Worm (Caenorhabditis elegans) whole organism, L2 larva: ENCODE data around the gene C07G3.8.
A peak's percentile ranks its signal among the peaks of the same experiment; 100 is the strongest.

Experiments
- C34F6.9 ChIP-seq: fragments of 150-350 bp; optimal IDR thresholded peaks from 2 replicates; lab custom pipeline; 2014; ENCODE audit warnings: missing biosample characterization, missing genetic modification characterization
- F13H6.1 ChIP-seq: sonication (generic microtip); optimal IDR thresholded peaks from 2 replicates; lab custom pipeline; 2016; ENCODE audit warnings: missing genetic modification characterization, missing compliant biosample characterization
- R02D3.7 ChIP-seq: fragments of 150-350 bp; optimal IDR thresholded peaks from 2 replicates; lab custom pipeline; 2014; ENCODE audit warnings: missing biosample characterization, missing genetic modification characterization
- Y55F3AM.14 ChIP-seq: fragments of 200-800 bp; sonication (Bioruptor generic); optimal IDR thresholded peaks from 2 replicates; lab custom pipeline; 2018; ENCODE audit warnings: mild to moderate bottlenecking, missing genetic modification characterization, missing compliant biosample characterization
- ZK546.5 ChIP-seq: sonication (generic microtip); optimal IDR thresholded peaks from 2 replicates; lab custom pipeline; 2017; ENCODE audit warnings: missing biosample characterization, missing genetic modification characterization
- alr-1 ChIP-seq: fragments of 150-350 bp; optimal IDR thresholded peaks from 2 replicates; lab custom pipeline; 2014; ENCODE audit warnings: missing biosample characterization, missing genetic modification characterization
- aly-2 ChIP-seq: fragments of 150-350 bp; optimal IDR thresholded peaks from 2 replicates; lab custom pipeline; 2014; ENCODE audit warnings: missing biosample characterization, missing genetic modification characterization
- blmp-1 ChIP-seq: sonication (generic microtip); optimal IDR thresholded peaks from 2 replicates; lab custom pipeline; 2017; ENCODE audit warnings: missing genetic modification characterization, mild to moderate bottlenecking, missing compliant biosample characterization, antibody characterized with exemption, moderate library complexity; ENCODE audit not compliant: insufficient read depth
- ceh-16 ChIP-seq: fragments of 150-350 bp; optimal IDR thresholded peaks from 2 replicates; lab custom pipeline; 2014; ENCODE audit warnings: missing biosample characterization, missing genetic modification characterization
- crh-2 ChIP-seq: sonication (generic microtip); optimal IDR thresholded peaks from 2 replicates; lab custom pipeline; 2017; ENCODE audit warnings: missing biosample characterization, missing genetic modification characterization
- egl-27 ChIP-seq: sonication (generic microtip); optimal IDR thresholded peaks from 3 replicates; lab custom pipeline; 2017; ENCODE audit warnings: missing biosample characterization, missing genetic modification reagents, missing genetic modification characterization
- fos-1 ChIP-seq: fragments of 150-350 bp; optimal IDR thresholded peaks from 2 replicates; lab custom pipeline; 2014; ENCODE audit warnings: missing biosample characterization, missing genetic modification characterization
- gmeb-1 ChIP-seq: fragments of 150-350 bp; optimal IDR thresholded peaks from 2 replicates; lab custom pipeline; 2014; ENCODE audit warnings: missing biosample characterization, missing genetic modification characterization
- lin-39 ChIP-seq: fragments of 150-350 bp; optimal IDR thresholded peaks from 2 replicates; lab custom pipeline; 2014; ENCODE audit warnings: missing biosample characterization, missing genetic modification reagents, missing genetic modification characterization
- mbf-1 ChIP-seq: sonication (generic microtip); optimal IDR thresholded peaks from 2 replicates; lab custom pipeline; 2017; ENCODE audit warnings: missing biosample characterization, missing genetic modification characterization
- mdl-1 ChIP-seq, 2 experiments: fragments of 150-350 bp in 1 of 2; sonication (generic microtip) in 1 of 2; optimal IDR thresholded peaks; 2 replicates each; lab custom pipeline; 2017; ENCODE audit warnings: missing biosample characterization in 2 of 2, missing genetic modification characterization in 2 of 2
- nhr-10 ChIP-seq: sonication (generic microtip); optimal IDR thresholded peaks from 2 replicates; lab custom pipeline; 2017; ENCODE audit warnings: missing biosample characterization, missing genetic modification characterization
- nhr-11 ChIP-seq: fragments of 150-350 bp; optimal IDR thresholded peaks from 2 replicates; lab custom pipeline; 2014; ENCODE audit warnings: missing biosample characterization, missing genetic modification characterization
- nhr-129 ChIP-seq: fragments of 150-350 bp; optimal IDR thresholded peaks from 2 replicates; lab custom pipeline; 2014; ENCODE audit warnings: missing biosample characterization, missing genetic modification characterization
- nhr-21 ChIP-seq: fragments of 150-350 bp; optimal IDR thresholded peaks from 2 replicates; lab custom pipeline; 2014; ENCODE audit warnings: missing biosample characterization, missing genetic modification characterization
- nhr-23 ChIP-seq: fragments of 150-350 bp; optimal IDR thresholded peaks from 2 replicates; lab custom pipeline; 2014; ENCODE audit warnings: missing biosample characterization, missing genetic modification reagents, missing genetic modification characterization
- nhr-6 ChIP-seq: fragments of 150-350 bp; optimal IDR thresholded peaks from 2 replicates; lab custom pipeline; 2014; ENCODE audit warnings: missing biosample characterization, missing genetic modification characterization
- nhr-77 ChIP-seq: fragments of 150-350 bp; optimal IDR thresholded peaks from 2 replicates; lab custom pipeline; 2014; ENCODE audit warnings: missing biosample characterization, missing genetic modification characterization
- peb-1 ChIP-seq: fragments of 150-350 bp; optimal IDR thresholded peaks from 2 replicates; lab custom pipeline; 2014; ENCODE audit warnings: missing biosample characterization, missing genetic modification characterization
- sem-4 ChIP-seq: fragments of 150-350 bp; optimal IDR thresholded peaks from 2 replicates; lab custom pipeline; 2014; ENCODE audit warnings: missing biosample characterization, missing genetic modification reagents, missing genetic modification characterization
- skn-1 ChIP-seq: sonication (generic microtip); optimal IDR thresholded peaks from 2 replicates; lab custom pipeline; 2017; ENCODE audit warnings: missing biosample characterization, missing genetic modification characterization
- sma-3 ChIP-seq: sonication (generic microtip); optimal IDR thresholded peaks from 2 replicates; lab custom pipeline; 2016; ENCODE audit warnings: missing genetic modification reagents, missing genetic modification characterization, missing compliant biosample characterization
- sma-9 ChIP-seq, 2 experiments: fragments of 150-350 bp in 1 of 2; sonication (generic microtip) in 1 of 2; optimal IDR thresholded peaks; 2 replicates each; lab custom pipeline; 2014 to 2016; ENCODE audit warnings: missing genetic modification characterization in 2 of 2, mild to moderate bottlenecking in 1 of 2, missing biosample characterization in 1 of 2, missing compliant biosample characterization in 1 of 2, missing genetic modification reagents in 1 of 2, moderate library complexity in 1 of 2
- snpc-4 ChIP-seq: fragments of 150-350 bp; optimal IDR thresholded peaks from 2 replicates; lab custom pipeline; 2014; ENCODE audit warnings: missing biosample characterization, missing genetic modification characterization
- unc-39 ChIP-seq: fragments of 150-350 bp; optimal IDR thresholded peaks from 2 replicates; lab custom pipeline; 2014; ENCODE audit warnings: missing biosample characterization, missing genetic modification characterization
- unc-62 ChIP-seq: fragments of 150-350 bp; optimal IDR thresholded peaks from 2 replicates; lab custom pipeline; 2014; ENCODE audit warnings: missing biosample characterization, missing genetic modification reagents, missing genetic modification characterization
- zag-1 ChIP-seq: fragments of 150-350 bp; optimal IDR thresholded peaks from 2 replicates; lab custom pipeline; 2014; ENCODE audit warnings: missing biosample characterization, missing genetic modification characterization
- ztf-1 ChIP-seq: fragments of 200-800 bp; sonication (Bioruptor generic); conservative IDR thresholded peaks from 2 replicates; pipeline ENCODE4 v1.3.6; 2022; ENCODE audit warnings: missing genetic modification characterization, missing compliant biosample characterization

C07G3.8 gene

DNA sequence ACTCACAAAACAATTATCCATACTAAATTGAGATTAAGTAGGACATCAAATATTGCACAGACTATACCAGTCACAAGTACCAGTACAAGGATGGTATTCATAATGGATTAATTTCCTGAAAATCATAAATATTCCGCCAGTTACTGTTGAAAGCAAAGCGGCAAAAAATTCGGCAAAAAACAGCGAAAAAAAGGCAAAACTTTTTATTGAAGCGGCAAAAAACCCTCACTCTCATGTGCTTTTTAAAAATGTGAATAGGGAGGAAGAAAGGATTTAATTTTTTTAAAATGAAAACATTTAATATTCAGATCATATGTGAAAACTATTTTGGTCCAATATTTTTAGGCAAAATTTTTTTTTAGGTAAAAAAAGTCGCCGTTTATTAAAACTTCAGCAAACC lies 31.2 kb downstream of the C07G3.8 start, which contains the start of gene srbc-29:
TSS of gene srbc-29 (minus strand) at position 101 of the 400 bp plus-strand sequence.
- no peak for TF ChIP-seq mbf-1 (tag; lab: Kevin White, UChicago)
- no peak for TF ChIP-seq lin-39 (tag; lab: Kevin White, UChicago)
- TF ChIP-seq sma-3 (GFP tag; lab: Kevin White, UChicago), result no peak
- TF ChIP-seq crh-2 (tag; lab: Kevin White, UChicago), result no peak
- TF ChIP-seq snpc-4 (tag; lab: Kevin White, UChicago), result no peak
- no peak for TF ChIP-seq Y55F3AM.14 (GFP tag; lab: Kevin White, UChicago)
- no peak for TF ChIP-seq sem-4 (tag; lab: Kevin White, UChicago)
- TF ChIP-seq nhr-10, result no peak
- no peak for TF ChIP-seq nhr-129 (tag; lab: Kevin White, UChicago)
- no peak for TF ChIP-seq aly-2 (tag; lab: Kevin White, UChicago)
- no peak for TF ChIP-seq unc-39 (tag; lab: Kevin White, UChicago)

DNA sequence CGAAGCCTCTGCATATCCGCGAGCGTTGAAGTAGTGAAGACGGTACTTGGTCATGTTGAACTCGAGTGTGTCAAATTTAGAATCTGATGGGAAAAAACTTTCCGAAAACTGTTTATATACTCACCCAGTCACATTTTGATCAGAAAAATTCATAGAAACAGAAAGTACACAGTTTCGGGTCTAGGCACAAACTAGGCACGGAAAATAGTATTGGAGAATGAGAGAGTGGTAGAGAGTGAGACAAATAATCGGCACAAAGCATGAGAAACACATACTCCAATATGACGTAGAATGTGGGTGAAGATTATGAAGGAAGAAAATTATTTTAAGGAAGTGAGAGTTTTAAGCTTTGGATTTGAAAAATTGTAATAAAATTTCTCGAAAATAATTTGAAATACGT lies 33.5 kb downstream of the C07G3.8 start, which contains the start of gene gst-33:
TSS of gene gst-33 (minus strand) at position 127 of the 400 bp plus-strand sequence.
- TF ChIP-seq nhr-11 (tag; lab: Kevin White, UChicago) (no peak), sma-3 (GFP tag; lab: Kevin White, UChicago) (no peak), nhr-6 (tag; lab: Kevin White, UChicago) (no peak), nhr-77 (tag; lab: Kevin White, UChicago) (no peak), crh-2 (tag; lab: Kevin White, UChicago) (peak; percentile 22), nhr-21 (tag; lab: Kevin White, UChicago) (no peak), fos-1 (tag; lab: Kevin White, UChicago) (peak; percentile 41), mbf-1 (tag; lab: Kevin White, UChicago) (no peak), F13H6.1 (tag; lab: Kevin White, UChicago) (peak; percentile 4), gmeb-1 (tag; lab: Kevin White, UChicago) (peak; percentile 61), ceh-16 (tag; lab: Kevin White, UChicago) (no peak), nhr-129 (tag; lab: Kevin White, UChicago) (peak; percentile 39), sma-9 (GFP tag; optimal IDR thresholded peaks at IDR 0.05; lab: Kevin White, UChicago) (peak; percentile 73), sma-9 (tag; optimal IDR thresholded peaks at IDR 0.05; lab: Kevin White, UChicago) (no peak), peb-1 (no peak), blmp-1 (tag; lab: Kevin White, UChicago) (peak; percentile 61)

- TF ChIP-seq lin-39 (tag; lab: Kevin White, UChicago) (no peak), crh-2 (tag; lab: Kevin White, UChicago) (no peak), ztf-1 (GFP tag; lab: Robert Waterston, UW) (no peak), alr-1 (tag; lab: Kevin White, UChicago) (no peak), nhr-23 (tag; lab: Kevin White, UChicago) (no peak), R02D3.7 (tag; lab: Kevin White, UChicago) (no peak), C34F6.9 (tag; lab: Kevin White, UChicago) (no peak), mbf-1 (tag; lab: Kevin White, UChicago) (no peak), blmp-1 (tag; lab: Kevin White, UChicago) (no peak), unc-62 (no peak), nhr-6 (tag; lab: Kevin White, UChicago) (no peak), ZK546.5 (tag; lab: Kevin White, UChicago) (no peak), skn-1 (tag; lab: Kevin White, UChicago) (no peak), sem-4 (tag; lab: Kevin White, UChicago) (no peak)
Observed at ce11 chrV:3464897-3465296, 37.0 kb downstream of the C07G3.8 start.

DNA sequence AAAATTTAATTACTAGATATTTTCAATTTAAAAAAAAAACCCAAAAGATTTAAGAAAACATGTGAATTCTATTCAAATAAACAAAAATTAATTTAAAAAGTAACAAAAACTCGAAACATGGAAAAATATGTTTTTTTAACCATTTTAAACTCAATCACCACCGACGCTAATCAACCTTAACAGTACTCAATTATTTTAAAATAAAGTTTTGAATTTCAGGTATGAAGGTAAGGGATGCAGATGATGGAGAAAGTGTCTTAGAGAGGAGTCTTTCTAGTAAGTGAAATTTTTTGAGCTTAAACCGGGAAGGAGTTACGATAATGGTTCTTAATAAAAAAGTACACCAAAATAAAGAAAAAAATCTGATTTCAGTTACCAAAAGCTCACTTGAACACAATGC lies 38.4 kb downstream of the C07G3.8 start, which contains the start of gene slc-28.1:
TSS of gene slc-28.1 (plus strand) at position 301 of the 400 bp plus-strand sequence.
- TF ChIP-seq nhr-77 (tag; lab: Kevin White, UChicago), result no peak
- TF ChIP-seq crh-2 (tag; lab: Kevin White, UChicago), result no peak
- no peak for TF ChIP-seq fos-1 (tag; lab: Kevin White, UChicago)
- no peak for TF ChIP-seq zag-1
- no peak for TF ChIP-seq mdl-1 (tag; optimal IDR thresholded peaks at IDR 0.05; lab: Kevin White, UChicago)
- no peak for TF ChIP-seq skn-1 (tag; lab: Kevin White, UChicago)
- no peak for TF ChIP-seq egl-27 (tag; lab: Kevin White, UChicago)
